Worm (Caenorhabditis elegans) whole organism, late embryonic: ENCODE measurements around the gene his-64.
"Not testable (repeated sequence)": the region's sequence is repeated elsewhere in the genome, so short reads cannot be mapped to it uniquely, and the experiment has no call there.

ENCODE experiments used
- C08G9.2 ChIP-seq: sonication (generic microtip); optimal IDR thresholded peaks from 2 replicates; lab custom pipeline; 2016; ENCODE audit warnings: mild to moderate bottlenecking, missing genetic modification characterization, moderate library complexity, missing compliant biosample characterization
- K02D7.2 ChIP-seq: sonication (generic microtip); optimal IDR thresholded peaks from 2 replicates; lab custom pipeline; 2017; ENCODE audit warnings: mild to moderate bottlenecking, missing genetic modification characterization, missing compliant biosample characterization
- ahr-1 ChIP-seq: sonication (generic microtip); optimal IDR thresholded peaks from 2 replicates; lab custom pipeline; 2016; ENCODE audit warnings: missing genetic modification characterization, missing compliant biosample characterization
- ceh-2 ChIP-seq: sonication (generic microtip); optimal IDR thresholded peaks from 2 replicates; lab custom pipeline; 2016; ENCODE audit warnings: missing genotype, missing genetic modification characterization, missing compliant biosample characterization
- ceh-22 ChIP-seq: sonication (generic microtip); optimal IDR thresholded peaks from 2 replicates; lab custom pipeline; 2017; ENCODE audit warnings: missing biosample characterization, missing genetic modification characterization
- ceh-30 ChIP-seq: fragments of 150-350 bp; optimal IDR thresholded peaks from 2 replicates; lab custom pipeline; 2014; ENCODE audit warnings: missing biosample characterization, missing genetic modification characterization
- ceh-48 ChIP-seq: sonication (generic microtip); optimal IDR thresholded peaks from 2 replicates; lab custom pipeline; 2016; ENCODE audit warnings: missing genetic modification characterization, inconsistent platforms, missing compliant biosample characterization
- ceh-6 ChIP-seq: fragments of 200-800 bp; sonication (Bioruptor generic); optimal IDR thresholded peaks from 2 replicates; lab custom pipeline; 2018; ENCODE audit warnings: mild to moderate bottlenecking, missing genetic modification characterization, missing compliant biosample characterization
- che-1 ChIP-seq: sonication (generic microtip); optimal IDR thresholded peaks from 2 replicates; lab custom pipeline; 2016; ENCODE audit warnings: mild to moderate bottlenecking, missing genetic modification characterization, missing compliant biosample characterization
- dmd-4 ChIP-seq: sonication (generic microtip); optimal IDR thresholded peaks from 2 replicates; lab custom pipeline; 2016; ENCODE audit warnings: borderline replicate concordance, missing genetic modification characterization, missing compliant biosample characterization
- elt-2 ChIP-seq: sonication (generic microtip); optimal IDR thresholded peaks from 2 replicates; lab custom pipeline; 2016; ENCODE audit warnings: missing genetic modification reagents, missing genetic modification characterization, missing compliant biosample characterization
- elt-4 ChIP-seq: sonication (generic microtip); optimal IDR thresholded peaks from 2 replicates; lab custom pipeline; 2016; ENCODE audit warnings: missing genetic modification characterization, missing compliant biosample characterization
- ets-4 ChIP-seq: sonication (generic microtip); optimal IDR thresholded peaks from 2 replicates; lab custom pipeline; 2016; ENCODE audit warnings: missing genetic modification characterization, missing compliant biosample characterization
- eyg-1 ChIP-seq: sonication (generic microtip); optimal IDR thresholded peaks from 2 replicates; lab custom pipeline; 2016; ENCODE audit warnings: missing genotype, missing genetic modification characterization, missing compliant biosample characterization
- fkh-10 ChIP-seq: fragments of 150-350 bp; optimal IDR thresholded peaks from 2 replicates; lab custom pipeline; 2014; ENCODE audit warnings: missing biosample characterization, missing genetic modification reagents, missing genetic modification characterization
- gmeb-2 ChIP-seq: sonication (generic microtip); optimal IDR thresholded peaks from 2 replicates; lab custom pipeline; 2016; ENCODE audit warnings: missing genetic modification characterization, inconsistent platforms, missing compliant biosample characterization
- hlh-15 ChIP-seq: sonication (generic microtip); optimal IDR thresholded peaks from 2 replicates; lab custom pipeline; 2016; ENCODE audit warnings: missing genetic modification characterization, missing compliant biosample characterization
- hlh-6 ChIP-seq: sonication (generic microtip); optimal IDR thresholded peaks from 2 replicates; lab custom pipeline; 2016; ENCODE audit warnings: missing genotype, missing genetic modification characterization, missing compliant biosample characterization
- hlh-8 ChIP-seq: sonication (generic microtip); optimal IDR thresholded peaks from 2 replicates; lab custom pipeline; 2016; ENCODE audit warnings: missing genotype, missing genetic modification characterization, missing compliant biosample characterization
- lim-6 ChIP-seq: sonication (generic microtip); optimal IDR thresholded peaks from 2 replicates; lab custom pipeline; 2016; ENCODE audit warnings: missing genetic modification characterization, missing compliant biosample characterization
- lin-11 ChIP-seq: fragments of 200-800 bp; sonication (Bioruptor generic); optimal IDR thresholded peaks from 2 replicates; lab custom pipeline; 2018; ENCODE audit warnings: mild to moderate bottlenecking, missing genetic modification characterization, missing compliant biosample characterization
- madf-2 ChIP-seq: sonication (generic microtip); optimal IDR thresholded peaks from 2 replicates; lab custom pipeline; 2017; ENCODE audit warnings: missing genetic modification characterization, missing compliant biosample characterization
- mec-3 ChIP-seq: sonication (generic microtip); optimal IDR thresholded peaks from 2 replicates; lab custom pipeline; 2016; ENCODE audit warnings: borderline replicate concordance, missing genetic modification characterization, missing compliant biosample characterization
- nhr-232 ChIP-seq: sonication (generic microtip); optimal IDR thresholded peaks from 2 replicates; lab custom pipeline; 2016; ENCODE audit warnings: missing genetic modification characterization, missing compliant biosample characterization
- odd-2 ChIP-seq: sonication (generic microtip); optimal IDR thresholded peaks from 2 replicates; lab custom pipeline; 2017; ENCODE audit warnings: antibody characterized with exemption, mild to moderate bottlenecking, missing genetic modification characterization, missing compliant biosample characterization
- pax-1 ChIP-seq: fragments of 150-350 bp; optimal IDR thresholded peaks from 2 replicates; lab custom pipeline; 2014; ENCODE audit warnings: missing biosample characterization, missing genetic modification characterization
- pha-2 ChIP-seq: sonication (generic microtip); optimal IDR thresholded peaks from 2 replicates; lab custom pipeline; 2017; ENCODE audit warnings: mild to moderate bottlenecking, missing genetic modification characterization, missing compliant biosample characterization
- pros-1 ChIP-seq: fragments of 150-350 bp; optimal IDR thresholded peaks from 2 replicates; lab custom pipeline; 2014; ENCODE audit warnings: missing biosample characterization, missing genetic modification reagents, missing genetic modification characterization
- sdc-2 ChIP-seq: sonication (generic microtip); optimal IDR thresholded peaks from 2 replicates; lab custom pipeline; 2016; ENCODE audit warnings: missing genotype, missing genetic modification characterization, missing compliant biosample characterization
- syd-9 ChIP-seq: sonication (generic microtip); optimal IDR thresholded peaks from 2 replicates; lab custom pipeline; 2016; ENCODE audit warnings: mild to moderate bottlenecking, missing genetic modification characterization, moderate library complexity, missing compliant biosample characterization
- tbx-2 ChIP-seq: sonication (generic microtip); optimal IDR thresholded peaks from 2 replicates; lab custom pipeline; 2016; ENCODE audit warnings: missing genetic modification characterization, missing compliant biosample characterization
- tbx-7 ChIP-seq: sonication (generic microtip); optimal IDR thresholded peaks from 2 replicates; lab custom pipeline; 2016; ENCODE audit warnings: missing genotype, missing genetic modification characterization, missing compliant biosample characterization
- unc-42 ChIP-seq: sonication (generic microtip); optimal IDR thresholded peaks from 2 replicates; lab custom pipeline; 2016; ENCODE audit warnings: missing genotype, missing genetic modification characterization, missing compliant biosample characterization
- unc-55 ChIP-seq: sonication (generic microtip); optimal IDR thresholded peaks from 2 replicates; lab custom pipeline; 2017; ENCODE audit warnings: missing biosample characterization, missing genetic modification reagents, missing genetic modification characterization
- unc-86 ChIP-seq: sonication (generic microtip); optimal IDR thresholded peaks from 2 replicates; lab custom pipeline; 2016; ENCODE audit warnings: missing genetic modification characterization, missing compliant biosample characterization
- ztf-16 ChIP-seq: sonication (generic microtip); optimal IDR thresholded peaks from 2 replicates; lab custom pipeline; 2017; ENCODE audit warnings: missing genetic modification characterization, missing compliant biosample characterization

his-64 gene

ce11 chrIV:11403288-11403991 lies 3.5 kb upstream of the his-64 start, which contains the start of the genes memi-3 and cyp-31A2:
memi-3 (minus strand) TSS chrIV:11403338.
cyp-31A2 (plus strand) TSS chrIV:11403961.
- TF ChIP-seq ceh-30 (no peak), unc-55 (GFP tag; lab: Kevin White, UChicago) (no peak), eyg-1 (tag; lab: Kevin White, UChicago) (no peak), lin-11 (no peak), odd-2 (tag; lab: Kevin White, UChicago) (no peak), nhr-232 (tag; lab: Kevin White, UChicago) (no peak), tbx-2 (no peak)

- TF ChIP-seq ztf-16 (tag; lab: Kevin White, UChicago) (no peak), fkh-10 (GFP tag; lab: Kevin White, UChicago) (no peak), pha-2 (tag; lab: Kevin White, UChicago) (no peak), hlh-15 (tag; lab: Kevin White, UChicago) (no peak), unc-86 (tag; lab: Kevin White, UChicago) (no peak), nhr-232 (tag; lab: Kevin White, UChicago) (no peak), tbx-7 (tag; lab: Kevin White, UChicago) (no peak), elt-4 (tag; lab: Kevin White, UChicago) (no peak), ceh-30 (no peak), hlh-6 (tag; lab: Kevin White, UChicago) (no peak), madf-2 (no peak), sdc-2 (no peak), ceh-48 (tag; lab: Kevin White, UChicago) (no peak), ahr-1 (tag; lab: Kevin White, UChicago) (no peak)
These were observed 3.2 kb downstream of the his-64 start, which contains the start of gene gfat-2 for ce11 chrIV:11410084-11410483. gfat-2 (plus strand) TSS chrIV:11410228.

ce11 chrIV:11414920-11415319 lies 8.0 kb downstream of the his-64 start, which contains the start of gene F22B3.10:
F22B3.10 (minus strand) TSS chrIV:11415020.
- TF ChIP-seq K02D7.2, result no peak
- TF ChIP-seq ets-4 (tag; lab: Kevin White, UChicago), result no peak
- no peak for TF ChIP-seq nhr-232 (tag; lab: Kevin White, UChicago)
- TF ChIP-seq che-1 (tag; lab: Kevin White, UChicago), result no peak
- no peak for TF ChIP-seq ceh-48 (tag; lab: Kevin White, UChicago)
- TF ChIP-seq syd-9 (tag; lab: Kevin White, UChicago), result no peak
- TF ChIP-seq elt-2 (tag; lab: Kevin White, UChicago), result no peak
- TF ChIP-seq pros-1 (tag; lab: Kevin White, UChicago), result no peak

DNA sequence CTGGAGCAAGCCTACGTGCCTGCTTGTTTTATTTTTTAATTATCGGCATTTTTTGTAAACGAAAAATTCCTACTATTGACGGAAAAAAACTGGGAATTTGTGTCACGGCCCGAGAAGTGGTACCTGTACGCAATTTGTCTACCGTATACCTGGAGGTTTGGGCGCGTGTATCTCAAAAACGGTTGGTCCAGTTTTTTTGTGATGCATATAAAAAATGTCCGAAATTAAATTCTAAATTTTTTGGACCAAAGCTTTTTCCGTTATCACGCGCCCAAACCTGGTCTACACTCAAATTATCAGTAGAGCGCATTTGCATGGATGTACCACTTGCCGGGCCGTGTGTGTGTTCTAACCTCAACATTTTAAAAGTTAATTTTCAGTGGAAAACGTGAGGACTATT lies 9.8 kb downstream of the his-64 start, which contains the start of gene F22B3.5:
F22B3.5 (minus strand) TSS at position 101 of the 400 bp plus-strand sequence.
- TF ChIP-seq ceh-30; odd-2 (tag; lab: Kevin White, UChicago); che-1 (tag; lab: Kevin White, UChicago): not testable (repeated sequence)

DNA sequence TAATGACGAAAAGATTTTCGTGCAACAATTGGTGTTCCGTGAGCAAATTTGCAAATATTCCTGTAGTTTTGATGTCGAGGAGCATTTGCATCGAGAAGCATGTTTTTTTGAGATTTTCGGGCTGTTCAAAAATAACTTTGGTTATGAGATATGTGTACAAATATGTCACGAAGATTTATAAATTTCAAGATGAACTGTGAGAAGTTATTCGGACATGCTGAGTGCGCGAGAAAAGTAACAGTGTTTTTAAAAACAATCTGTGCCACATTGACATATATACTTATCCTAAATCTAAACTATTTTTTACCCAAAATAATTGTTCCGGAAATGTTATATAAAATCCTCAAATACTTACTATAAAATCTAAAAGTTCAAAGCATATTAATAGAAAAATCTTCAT lies 14.8 kb downstream of the his-64 start, which contains the start of gene F22B3.7:
F22B3.7 (minus strand) TSS at position 101 of the 400 bp plus-strand sequence.
- TF ChIP-seq elt-4 (tag; lab: Kevin White, UChicago) (no peak), C08G9.2 (tag; lab: Kevin White, UChicago) (no peak), ceh-6 (no peak), mec-3 (tag; lab: Kevin White, UChicago) (no peak), pax-1 (tag; lab: Kevin White, UChicago) (no peak), ceh-2 (tag; lab: Kevin White, UChicago) (no peak), ceh-22 (tag; lab: Kevin White, UChicago) (no peak), pros-1 (tag; lab: Kevin White, UChicago) (no peak), ceh-30 (no peak), elt-2 (tag; lab: Kevin White, UChicago) (no peak), unc-86 (tag; lab: Kevin White, UChicago) (no peak), unc-42 (no peak), gmeb-2 (tag; lab: Kevin White, UChicago) (no peak), hlh-8 (tag; lab: Kevin White, UChicago) (no peak), sdc-2 (no peak), dmd-4 (tag; lab: Kevin White, UChicago) (no peak), ztf-16 (tag; lab: Kevin White, UChicago) (no peak), lim-6 (tag; lab: Kevin White, UChicago) (no peak)
- TF ChIP-seq, all 69 proteins: peak for 0
